Worm (Caenorhabditis elegans): ENCODE measurements around the gene clec-186.

DNA sequence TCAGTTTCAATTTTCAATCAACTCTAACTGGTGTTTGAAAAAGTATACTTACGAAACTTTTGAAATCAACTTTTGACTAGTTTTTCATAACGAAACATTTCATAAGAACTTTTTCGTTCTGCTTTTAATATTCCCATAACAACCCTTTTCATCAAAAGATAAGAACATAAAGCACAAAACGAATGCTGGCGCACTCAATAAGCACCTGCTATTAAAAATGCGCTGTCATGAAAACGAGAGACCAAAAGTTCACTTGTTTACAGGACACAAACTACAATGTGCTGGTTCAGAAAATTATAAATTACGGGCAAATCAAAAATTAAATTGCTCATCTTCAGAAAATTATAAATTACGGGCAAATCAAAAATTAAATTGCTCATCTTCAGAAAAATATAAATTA is 25.2 kb downstream of the clec-186 start:
- TF ChIP-seq scrt-1 (GFP tag; IDR thresholded peaks at IDR 0.05) = no peak
- no peak for TF ChIP-seq tbx-11 (GFP tag; IDR thresholded peaks at IDR 0.05)
- TF ChIP-seq hmg-4 (GFP tag; optimal IDR thresholded peaks at IDR 0.05) = no peak
- no peak for TF ChIP-seq hnd-1 (tag; optimal IDR thresholded peaks at IDR 0.05)
- TF ChIP-seq ama-1 (optimal IDR thresholded peaks at IDR 0.05) = no peak
- no peak for TF ChIP-seq flt-1 (GFP tag; IDR thresholded peaks at IDR 0.05)
- TF ChIP-seq tbx-37 (GFP tag; conservative IDR thresholded peaks at IDR 0.05) = no peak
- TF ChIP-seq pes-1 (GFP tag; IDR thresholded peaks at IDR 0.05) = no peak
- TF ChIP-seq ceh-13 (GFP tag; optimal IDR thresholded peaks at IDR 0.05) = no peak
- TF ChIP-seq ets-7 (tag; optimal IDR thresholded peaks at IDR 0.05) = no peak
- TF ChIP-seq ceh-36 (tag; optimal IDR thresholded peaks at IDR 0.05) = no peak

Data from whole organism, early embryonic.